Worm (Caenorhabditis elegans) whole organism, young adult: ENCODE measurements around the gene aagr-4.

ENCODE experiments used
- F57A8.1 ChIP-seq: fragments of 200-800 bp; sonication (Bioruptor generic); optimal IDR thresholded peaks from 2 replicates; lab custom pipeline; 2018; ENCODE audit warnings: mild to moderate bottlenecking, missing genetic modification characterization, moderate library complexity, missing compliant biosample characterization
- aptf-2 ChIP-seq: fragments of 200-800 bp; sonication (Bioruptor generic); conservative IDR thresholded peaks from 2 replicates; pipeline ENCODE4 v1.3.6; 2022; ENCODE audit warnings: missing genetic modification reagents, missing genetic modification characterization, missing compliant biosample characterization
- let-526 ChIP-seq: fragments of 200-800 bp; sonication (Bioruptor generic); IDR thresholded peaks from 2 replicates; pipeline ENCODE4 v1.3.6; 2022; ENCODE audit warnings: missing genetic modification reagents, missing genetic modification characterization, missing compliant biosample characterization
- nhr-90 ChIP-seq: sonication (generic microtip); optimal IDR thresholded peaks from 2 replicates; lab custom pipeline; 2016; ENCODE audit warnings: missing genotype, mild to moderate bottlenecking, missing genetic modification characterization, missing compliant biosample characterization
- pbrm-1 ChIP-seq: fragments of 200-800 bp; sonication (Bioruptor generic); IDR thresholded peaks from 2 replicates; pipeline ENCODE4 v1.3.6; 2022; ENCODE audit warnings: missing genetic modification reagents, missing genetic modification characterization, missing compliant biosample characterization
- pha-4 ChIP-seq: fragments of 150-350 bp; sonication (generic microtip); optimal IDR thresholded peaks from 2 replicates; lab custom pipeline; 2014; ENCODE audit warnings: missing biosample characterization, missing genetic modification reagents, missing genetic modification characterization
- repo-1 ChIP-seq: sonication (generic microtip); optimal IDR thresholded peaks from 2 replicates; lab custom pipeline; 2017; ENCODE audit warnings: mild to moderate bottlenecking, missing genetic modification characterization, missing compliant biosample characterization
- sptf-2 ChIP-seq: fragments of 200-800 bp; sonication (Bioruptor generic); optimal IDR thresholded peaks from 2 replicates; lab custom pipeline; 2018; ENCODE audit warnings: mild to moderate bottlenecking, missing genetic modification characterization, missing compliant biosample characterization

ce11 chrX:421785-422657, 38.4 kb upstream of the aagr-4 start:
- no peak for TF ChIP-seq repo-1 (tag; lab: Kevin White, UChicago)
- TF ChIP-seq let-526 (GFP tag; lab: Robert Waterston, UW): no peak
- TF ChIP-seq nhr-90 (tag; lab: Kevin White, UChicago): no peak
- TF ChIP-seq pha-4 (tag; lab: Kevin White, UChicago): no peak
- no peak for TF ChIP-seq aptf-2 (GFP tag; lab: Robert Waterston, UW)
- TF ChIP-seq sptf-2: no peak
- TF ChIP-seq pbrm-1: no peak
- no peak for TF ChIP-seq F57A8.1 (GFP tag; lab: Kevin White, UChicago)
